Fruit fly (Drosophila melanogaster) whole organism: ENCODE measurements around the gene CG32641.

ENCODE experiments used
- psq ChIP-seq: fragments of >200 bp; optimal IDR thresholded peaks from 2 replicates; lab custom pipeline; 2017
- usp ChIP-seq: fragments of >200 bp; optimal IDR thresholded peaks from 2 replicates; lab custom pipeline; 2017; ENCODE audit warnings: missing biosample characterization, missing genetic modification characterization, mixed read lengths

- TF ChIP-seq psq (lab: Kevin White, UChicago) = no peak
- TF ChIP-seq usp (GFP tag; lab: Kevin White, UChicago) = no peak
These were observed 42.2 kb downstream of the CG32641 start for dm6 chrX:13226478-13226877.
